Worm (Caenorhabditis elegans): ENCODE measurements around the gene T16G12.13.

DNA sequence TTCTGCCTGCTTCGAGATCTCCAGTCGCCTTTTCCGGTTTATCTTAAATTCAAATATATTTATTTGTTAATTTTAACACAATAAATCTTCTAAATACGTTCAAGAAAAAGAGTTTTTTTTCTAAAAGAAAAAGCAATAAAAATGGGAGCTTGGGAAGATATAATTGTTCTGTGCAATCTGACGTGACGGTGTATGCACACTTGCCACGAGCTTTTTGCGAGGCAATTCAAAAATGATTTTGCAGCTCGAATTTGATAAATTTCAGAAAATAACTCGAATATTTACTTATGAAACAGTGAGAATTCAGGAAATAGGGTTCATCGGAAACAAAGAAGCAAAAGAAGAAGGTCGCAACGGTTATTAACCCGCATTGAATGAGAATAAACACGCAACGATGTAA is 32.4 kb downstream of the T16G12.13 start:
- TF ChIP-seq pat-9 (tag; optimal IDR thresholded peaks at IDR 0.05) (no peak), tbx-7 (tag; optimal IDR thresholded peaks at IDR 0.05) (no peak), fkh-10 (GFP tag; optimal IDR thresholded peaks at IDR 0.05) (no peak)

All from whole organism, late embryonic.